Fruit fly (Drosophila melanogaster) whole organism, embryonic: ENCODE measurements around the gene Cyp4ac3.

Source experiments
- Ada2b ChIP-seq: fragments of 200-800 bp; sonication (Bioruptor generic); IDR thresholded peaks from 2 replicates; pipeline ENCODE4 v1.3.6; 2022; ENCODE audit warnings: missing biosample characterization, missing genetic modification characterization
- Blimp-1 ChIP-seq: fragments of 200-800 bp; sonication (Bioruptor generic); optimal IDR thresholded peaks from 3 replicates; lab custom pipeline; 2018; ENCODE audit warnings: missing biosample characterization, missing genetic modification characterization, mild to moderate bottlenecking, moderate library complexity, missing genetic modification reagents
- BtbVII ChIP-seq: fragments of 200-800 bp; sonication (Bioruptor generic); optimal IDR thresholded peaks from 3 replicates; lab custom pipeline; 2017; ENCODE audit warnings: missing biosample characterization, mild to moderate bottlenecking, missing genetic modification characterization
- CG1024 ChIP-seq: fragments of 200-800 bp; sonication (Bioruptor generic); IDR thresholded peaks from 2 replicates; pipeline ENCODE4 v1.3.6; 2022; ENCODE audit warnings: missing biosample characterization, missing genetic modification characterization
- CG10267 ChIP-seq: fragments of 200-800 bp; sonication (Bioruptor generic); optimal IDR thresholded peaks from 2 replicates; lab custom pipeline; 2018; ENCODE audit warnings: missing biosample characterization, mild to moderate bottlenecking, missing genetic modification characterization, moderate library complexity
- CG10321 ChIP-seq: fragments of 200-800 bp; sonication (Bioruptor generic); IDR thresholded peaks from 2 replicates; pipeline ENCODE4 v1.3.6; 2022; ENCODE audit warnings: missing biosample characterization, missing genetic modification characterization
- CG10654 ChIP-seq: fragments of 200-800 bp; sonication (Bioruptor generic); optimal IDR thresholded peaks from 2 replicates; lab custom pipeline; 2016; ENCODE audit warnings: missing biosample characterization, missing genetic modification characterization
- CG12219 ChIP-seq: fragments of 200-800 bp; sonication (Bioruptor generic); optimal IDR thresholded peaks from 3 replicates; lab custom pipeline; 2018; ENCODE audit warnings: missing biosample characterization, mild to moderate bottlenecking, missing genetic modification characterization
- CG13287 ChIP-seq: fragments of 200-800 bp; sonication (Bioruptor generic); IDR thresholded peaks from 2 replicates; pipeline ENCODE4 v1.3.6; 2022; ENCODE audit warnings: missing biosample characterization, missing genetic modification characterization; ENCODE audit not compliant: partially characterized antibody
- CG13624 ChIP-seq: fragments of 200-800 bp; sonication (Bioruptor generic); optimal IDR thresholded peaks from 2 replicates; lab custom pipeline; 2016; ENCODE audit warnings: missing biosample characterization, missing genetic modification characterization
- CG14050 ChIP-seq: fragments of 200-800 bp; sonication (Bioruptor generic); IDR thresholded peaks from 3 replicates; pipeline ENCODE4 v1.3.6; 2022; ENCODE audit warnings: missing biosample characterization, missing genetic modification characterization
- CG14965 ChIP-seq: fragments of 200-800 bp; sonication (Bioruptor generic); optimal IDR thresholded peaks from 2 replicates; lab custom pipeline; 2016; ENCODE audit warnings: missing biosample characterization, missing genetic modification characterization, borderline replicate concordance
- CG15479 ChIP-seq: fragments of 200-800 bp; sonication (Bioruptor generic); optimal IDR thresholded peaks from 3 replicates; lab custom pipeline; 2019; ENCODE audit warnings: missing biosample characterization, mild to moderate bottlenecking, missing genetic modification characterization, moderate library complexity
- CG31441 ChIP-seq: fragments of 200-800 bp; sonication (Bioruptor generic); IDR thresholded peaks from 2 replicates; pipeline ENCODE4 v1.3.6; 2022; ENCODE audit warnings: missing biosample characterization, missing genetic modification characterization
- CG3726 ChIP-seq: fragments of 200-800 bp; sonication (Bioruptor generic); IDR thresholded peaks from 3 replicates; pipeline ENCODE4, ENCODE4 v1.3.6; 2022; ENCODE audit warnings: missing biosample characterization, missing genetic modification characterization
- CG3838 ChIP-seq: fragments of 200-800 bp; sonication (Bioruptor generic); optimal IDR thresholded peaks from 3 replicates; lab custom pipeline; 2016; ENCODE audit warnings: missing biosample characterization, missing genetic modification characterization
- CG5953 ChIP-seq: fragments of 200-800 bp; sonication (Bioruptor generic); IDR thresholded peaks from 2 replicates; pipeline ENCODE4 v1.3.6; 2022; ENCODE audit warnings: missing biosample characterization, missing genetic modification characterization
- CG6254 ChIP-seq: fragments of 200-800 bp; sonication (Bioruptor generic); optimal IDR thresholded peaks from 3 replicates; lab custom pipeline; 2017; ENCODE audit warnings: mild to moderate bottlenecking, missing biosample characterization, missing genetic modification reagents, missing genetic modification characterization
- CG6654 ChIP-seq: fragments of 200-800 bp; sonication (Bioruptor generic); optimal IDR thresholded peaks from 2 replicates; lab custom pipeline; 2017; ENCODE audit warnings: missing biosample characterization, mild to moderate bottlenecking, missing genetic modification characterization
- CG6791 ChIP-seq: fragments of 200-800 bp; sonication (Bioruptor generic); IDR thresholded peaks from 3 replicates; pipeline ENCODE4 v1.3.6; 2022; ENCODE audit warnings: missing biosample characterization, missing genetic modification characterization; ENCODE audit not compliant: partially characterized antibody
- CG6854 ChIP-seq: fragments of 200-800 bp; sonication (Bioruptor generic); optimal IDR thresholded peaks from 3 replicates; lab custom pipeline; 2017; ENCODE audit warnings: missing biosample characterization, mild to moderate bottlenecking, missing genetic modification characterization
- CG7839 ChIP-seq: fragments of 200-800 bp; sonication (Bioruptor generic); optimal IDR thresholded peaks from 3 replicates; lab custom pipeline; 2018; ENCODE audit warnings: missing biosample characterization, mild to moderate bottlenecking, missing genetic modification characterization, moderate library complexity
- CG8388 ChIP-seq: fragments of 200-800 bp; sonication (Bioruptor generic); optimal IDR thresholded peaks from 2 replicates; lab custom pipeline; 2019; ENCODE audit warnings: missing biosample characterization, mild to moderate bottlenecking, missing genetic modification characterization, moderate library complexity
- CG9727 ChIP-seq: fragments of 200-800 bp; sonication (Bioruptor generic); optimal IDR thresholded peaks from 3 replicates; lab custom pipeline; 2017; ENCODE audit warnings: missing biosample characterization, mild to moderate bottlenecking, missing genetic modification characterization
- D19A ChIP-seq: fragments of 200-800 bp; optimal IDR thresholded peaks from 3 replicates; lab custom pipeline; 2019; ENCODE audit warnings: missing biosample characterization, mild to moderate bottlenecking, missing genetic modification characterization, moderate library complexity
- Dref ChIP-seq: fragments of 200-800 bp; sonication (Bioruptor generic); IDR thresholded peaks from 2 replicates; pipeline ENCODE4 v1.3.6; 2022; ENCODE audit warnings: missing biosample characterization, missing genetic modification characterization
- H15 ChIP-seq: fragments of 200-800 bp; sonication (Bioruptor generic); IDR thresholded peaks from 3 replicates; pipeline ENCODE4 v1.3.6; 2022; ENCODE audit warnings: missing biosample characterization, missing genetic modification characterization
- HHEX ChIP-seq: fragments of 200-800 bp; sonication (Bioruptor generic); optimal IDR thresholded peaks from 3 replicates; lab custom pipeline; 2017; ENCODE audit warnings: missing biosample characterization, mild to moderate bottlenecking, missing genetic modification characterization, missing genetic modification reagents
- HmgD ChIP-seq: fragments of 200-800 bp; sonication (Bioruptor generic); optimal IDR thresholded peaks from 3 replicates; lab custom pipeline; 2016; ENCODE audit warnings: missing biosample characterization, missing genetic modification characterization
- Ssrp ChIP-seq: fragments of 200-800 bp; sonication (Bioruptor generic); optimal IDR thresholded peaks from 2 replicates; lab custom pipeline; 2018; ENCODE audit warnings: missing biosample characterization, mild to moderate bottlenecking, missing genetic modification characterization, moderate library complexity
- Tbp ChIP-seq: fragments of >200 bp; optimal IDR thresholded peaks from 2 replicates; lab custom pipeline; 2018; ENCODE audit warnings: missing biosample characterization, missing genetic modification characterization
- al ChIP-seq: fragments of 200-800 bp; sonication (Bioruptor generic); IDR thresholded peaks from 2 replicates; pipeline ENCODE4 v1.3.6; 2022; ENCODE audit warnings: missing biosample characterization, missing genetic modification characterization
- cas ChIP-seq: fragments of 200-800 bp; sonication (Bioruptor generic); IDR thresholded peaks from 2 replicates; pipeline ENCODE4 v1.3.6; 2022; ENCODE audit warnings: missing biosample characterization, missing genetic modification characterization
- dm ChIP-seq: fragments of 200-800 bp; sonication (Bioruptor generic); optimal IDR thresholded peaks from 3 replicates; lab custom pipeline; 2016; ENCODE audit warnings: missing biosample characterization, missing genetic modification characterization
- ems ChIP-seq: fragments of 200-800 bp; sonication (Bioruptor generic); optimal IDR thresholded peaks from 3 replicates; lab custom pipeline; 2016; ENCODE audit warnings: missing biosample characterization, missing genetic modification characterization
- fd96Cb ChIP-seq: fragments of 200-800 bp; sonication (Bioruptor generic); optimal IDR thresholded peaks from 2 replicates; lab custom pipeline; 2018; ENCODE audit warnings: missing biosample characterization, mild to moderate bottlenecking, missing genetic modification characterization, moderate library complexity
- lov ChIP-seq, 2 experiments: fragments of 200-800 bp in 1 of 2; fragments of >200 bp in 1 of 2; sonication (Bioruptor generic) in 1 of 2; IDR thresholded peaks in 1 of 2; optimal IDR thresholded peaks in 1 of 2; 2 replicates in 1 of 2; 3 replicates in 1 of 2; pipeline versions ENCODE4 v1.3.6 to Lab custom; 2017 to 2022; ENCODE audit warnings: missing biosample characterization in 1 of 2, missing genetic modification characterization in 1 of 2
- nmo ChIP-seq: fragments of 200-800 bp; sonication (Bioruptor generic); optimal IDR thresholded peaks from 2 replicates; lab custom pipeline; 2018; ENCODE audit warnings: missing biosample characterization, mild to moderate bottlenecking, missing genetic modification characterization, moderate library complexity
- oc ChIP-seq: fragments of 200-800 bp; sonication (Bioruptor generic); optimal IDR thresholded peaks from 2 replicates; lab custom pipeline; 2018; ENCODE audit warnings: missing biosample characterization, mild to moderate bottlenecking, missing genetic modification characterization, moderate library complexity
- psq ChIP-seq: fragments of 200-800 bp; sonication (Bioruptor generic); optimal IDR thresholded peaks from 2 replicates; lab custom pipeline; 2017; ENCODE audit warnings: missing biosample characterization, missing genetic modification characterization
- rib ChIP-seq: fragments of 200-800 bp; sonication (Bioruptor generic); IDR thresholded peaks from 2 replicates; pipeline ENCODE4 v1.3.6; 2022; ENCODE audit warnings: missing biosample characterization, missing genetic modification characterization
- ro ChIP-seq: fragments of 200-800 bp; sonication (Bioruptor generic); IDR thresholded peaks from 2 replicates; pipeline ENCODE4 v1.3.6; 2022; ENCODE audit warnings: missing biosample characterization, missing genetic modification characterization
- salm ChIP-seq: fragments of 200-800 bp; sonication (Bioruptor generic); optimal IDR thresholded peaks from 2 replicates; lab custom pipeline; 2018; ENCODE audit warnings: missing biosample characterization, mild to moderate bottlenecking, missing genetic modification characterization
- sc ChIP-seq, 3 experiments: fragments of >200 bp in 2 of 3; fragments of 200-800 bp in 1 of 3; sonication (Bioruptor generic) in 1 of 3; optimal IDR thresholded peaks; 2 replicates in 2 of 3; 3 replicates in 1 of 3; lab custom pipeline; 2017; ENCODE audit warnings: mild to moderate bottlenecking in 1 of 3, missing biosample characterization in 1 of 3, missing genetic modification characterization in 1 of 3, missing genetic modification reagents in 1 of 3
- shn ChIP-seq: fragments of 200-800 bp; sonication (Bioruptor generic); optimal IDR thresholded peaks from 3 replicates; lab custom pipeline; 2016; ENCODE audit warnings: missing biosample characterization, missing genetic modification characterization
- slbo ChIP-seq: fragments of 200-800 bp; sonication (Bioruptor generic); IDR thresholded peaks from 2 replicates; pipeline ENCODE4 v1.3.6; 2022; ENCODE audit warnings: missing biosample characterization, missing genetic modification characterization
- sob ChIP-seq: fragments of 200-800 bp; sonication (Bioruptor generic); IDR thresholded peaks from 2 replicates; pipeline ENCODE4 v1.3.6; 2022; ENCODE audit warnings: missing biosample characterization, missing genetic modification characterization
- tna ChIP-seq: fragments of 200-800 bp; sonication (Bioruptor generic); IDR thresholded peaks from 2 replicates; pipeline ENCODE4 v1.3.6; 2022; ENCODE audit warnings: missing biosample characterization, missing genetic modification characterization; ENCODE audit not compliant: partially characterized antibody
- tup ChIP-seq: fragments of 200-800 bp; sonication (Bioruptor generic); optimal IDR thresholded peaks from 2 replicates; lab custom pipeline; 2016; ENCODE audit warnings: missing biosample characterization, mild to moderate bottlenecking, missing genetic modification characterization, moderate library complexity
- z ChIP-seq: fragments of 200-800 bp; sonication (Bioruptor generic); IDR thresholded peaks from 3 replicates; pipeline ENCODE4 v1.3.6; 2022; ENCODE audit warnings: missing biosample characterization, missing genetic modification characterization

Cyp4ac3 gene

dm6 chr2L:5242194-5242914 is 25.9 kb upstream of the Cyp4ac3 start (continued):
- peak; percentile 17 for TF ChIP-seq CG9727 (GFP tag; lab: Kevin White, UChicago)
- TF ChIP-seq CG10321 (GFP tag; lab: Robert Waterston, UW), result no peak
- TF ChIP-seq Blimp-1 (GFP tag; lab: Kevin White, UChicago), result peak; percentile 9
- no peak for TF ChIP-seq al
- TF ChIP-seq lov (optimal IDR thresholded peaks at IDR 0.05; lab: Kevin White, UChicago), result no peak
- no peak for TF ChIP-seq lov (GFP tag; IDR thresholded peaks at IDR 0.05; lab: Robert Waterston, UW)
- TF ChIP-seq D19A (tag; lab: Kevin White, UChicago), result no peak
- TF ChIP-seq ro (GFP tag; lab: Robert Waterston, UW), result no peak
- TF ChIP-seq Tbp (GFP tag; lab: Kevin White, UChicago), result no peak
- no peak for TF ChIP-seq CG15479
- TF ChIP-seq HHEX (GFP tag; lab: Kevin White, UChicago), result no peak
- no peak for TF ChIP-seq CG6791 (GFP tag; lab: Robert Waterston, UW)
- TF ChIP-seq CG14965 (GFP tag; lab: Kevin White, UChicago), result no peak
- TF ChIP-seq CG3838 (GFP tag; lab: Kevin White, UChicago), result no peak
- TF ChIP-seq CG31441 (GFP tag; lab: Robert Waterston, UW), result peak; percentile 45; the same call in 1 of the 2 replicates
- no peak for TF ChIP-seq oc (tag; lab: Kevin White, UChicago)
- no peak for TF ChIP-seq z (GFP tag; lab: Robert Waterston, UW)
- no peak for TF ChIP-seq CG10654 (GFP tag; lab: Kevin White, UChicago)
- TF ChIP-seq CG14050 (GFP tag; lab: Robert Waterston, UW), result no peak
- no peak for TF ChIP-seq rib (GFP tag; lab: Robert Waterston, UW)
- TF ChIP-seq cas (GFP tag; lab: Robert Waterston, UW), result no peak
- no peak for TF ChIP-seq CG13287
- no peak for TF ChIP-seq CG6854 (GFP tag; lab: Kevin White, UChicago)
- no peak for TF ChIP-seq salm (tag; lab: Kevin White, UChicago)
- TF ChIP-seq CG7839, result peak; percentile 41
- no peak for TF ChIP-seq Ada2b (GFP tag; lab: Robert Waterston, UW)
- TF ChIP-seq CG13624 (GFP tag; lab: Kevin White, UChicago), result no peak
- peak; percentile 33 for TF ChIP-seq CG10267 (tag; lab: Kevin White, UChicago)
- TF ChIP-seq tup, result no peak
- no peak for TF ChIP-seq tna (GFP tag; lab: Robert Waterston, UW)
- no peak for TF ChIP-seq CG1024 (GFP tag; lab: Robert Waterston, UW)
- TF ChIP-seq nmo (GFP tag; lab: Kevin White, UChicago), result peak; percentile 29
- no peak for TF ChIP-seq CG12219

DNA sequence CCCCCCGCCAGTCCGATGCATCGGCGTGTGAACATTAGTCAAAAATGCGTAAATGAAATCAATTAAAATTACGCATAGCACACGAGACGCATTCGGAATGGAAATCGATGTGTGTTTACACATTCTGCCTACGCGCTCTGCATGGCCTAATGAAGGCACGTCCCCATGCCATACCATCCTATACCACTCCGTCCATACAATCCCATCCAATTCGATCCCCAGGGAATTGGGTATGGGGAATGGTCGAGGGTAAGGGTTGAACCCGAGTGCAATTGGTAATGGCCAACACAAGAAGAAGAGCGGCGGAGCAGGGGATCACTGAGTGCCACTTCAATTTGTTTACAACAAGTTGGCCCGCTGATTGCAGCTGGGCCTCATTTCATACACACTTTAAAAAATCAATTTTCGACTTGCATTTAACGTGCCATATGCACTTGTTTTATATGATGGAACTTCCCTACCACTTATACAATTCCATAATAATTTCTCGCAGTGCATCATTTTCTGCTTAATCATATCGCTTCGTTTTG is 22.9 kb upstream of the Cyp4ac3 start:
- TF ChIP-seq shn, result no peak
- TF ChIP-seq BtbVII, result no peak
- no peak for TF ChIP-seq ems (GFP tag; lab: Kevin White, UChicago)
- TF ChIP-seq psq (GFP tag; lab: Kevin White, UChicago), result no peak
- no peak for TF ChIP-seq H15 (GFP tag; lab: Robert Waterston, UW)
- peak; percentile 36 for TF ChIP-seq fd96Cb (tag; lab: Kevin White, UChicago)
- peak; percentile 34 for TF ChIP-seq CG8388 (GFP tag; lab: Kevin White, UChicago)
- TF ChIP-seq sc (optimal IDR thresholded peaks at IDR 0.05; lab: Kevin White, UChicago), result no peak
- peak; percentile 24 for TF ChIP-seq sc (GFP tag; optimal IDR thresholded peaks at IDR 0.05; lab: Kevin White, UChicago)
- TF ChIP-seq HmgD (GFP tag; lab: Kevin White, UChicago), result peak; percentile 2
- no peak for TF ChIP-seq slbo (GFP tag; lab: Robert Waterston, UW)
- TF ChIP-seq Dref (GFP tag; lab: Robert Waterston, UW), result no peak
- no peak for TF ChIP-seq sob (GFP tag; lab: Robert Waterston, UW)
- TF ChIP-seq CG5953, result no peak
- TF ChIP-seq dm (GFP tag; lab: Kevin White, UChicago), result no peak
- TF ChIP-seq CG6654 (GFP tag; lab: Kevin White, UChicago), result no peak
- no peak for TF ChIP-seq CG6254 (GFP tag; lab: Kevin White, UChicago)
- no peak for TF ChIP-seq Ssrp (tag; lab: Kevin White, UChicago)
- no peak for TF ChIP-seq CG3726 (GFP tag; lab: Robert Waterston, UW)
